Fruit fly (Drosophila melanogaster): Measurements from ENCODE around the gene CG14664.

The CG14664 gene

dm6 chr3R:5237215-5237614, 13.3 kb downstream of the CG14664 start, which contains the start of gene rtp:
Gene rtp, minus strand, starts transcription at chr3R:5237315.
- TF ChIP-seq dmrt93B (GFP tag; optimal IDR thresholded peaks at IDR 0.05) (no peak), rgr (GFP tag; optimal IDR thresholded peaks at IDR 0.05) (no peak), usp (GFP tag; optimal IDR thresholded peaks at IDR 0.05) (no peak), br (GFP tag; optimal IDR thresholded peaks at IDR 0.05) (no peak), Dif (GFP tag; optimal IDR thresholded peaks at IDR 0.05; ENCODE audit: partially characterized antibody) (no peak), Jra (GFP tag; optimal IDR thresholded peaks at IDR 0.05) (no peak), sage (GFP tag; optimal IDR thresholded peaks at IDR 0.05) (no peak), dl (GFP tag; optimal IDR thresholded peaks at IDR 0.05; ENCODE audit: insufficient read depth in 1 of 2, partially characterized antibody in 2 of 2) (no peak), jim (GFP tag; optimal IDR thresholded peaks at IDR 0.05) (no peak), tai (GFP tag; optimal IDR thresholded peaks at IDR 0.05) (no peak), Mio (GFP tag; optimal IDR thresholded peaks at IDR 0.05) (no peak), Vsx2 (GFP tag; optimal IDR thresholded peaks at IDR 0.05; ENCODE audit: partially characterized antibody) (no peak), HLH106 (tag; optimal IDR thresholded peaks at IDR 0.05) (no peak), Abd-B (GFP tag; optimal IDR thresholded peaks at IDR 0.05) (no peak), dsf (GFP tag; optimal IDR thresholded peaks at IDR 0.05; ENCODE audit: borderline replicate concordance) (no peak), GATAd (GFP tag; optimal IDR thresholded peaks at IDR 0.05) (no peak), foxo (GFP tag; optimal IDR thresholded peaks at IDR 0.05) (no peak), Sp1 (GFP tag; optimal IDR thresholded peaks at IDR 0.05) (no peak)

DNA sequence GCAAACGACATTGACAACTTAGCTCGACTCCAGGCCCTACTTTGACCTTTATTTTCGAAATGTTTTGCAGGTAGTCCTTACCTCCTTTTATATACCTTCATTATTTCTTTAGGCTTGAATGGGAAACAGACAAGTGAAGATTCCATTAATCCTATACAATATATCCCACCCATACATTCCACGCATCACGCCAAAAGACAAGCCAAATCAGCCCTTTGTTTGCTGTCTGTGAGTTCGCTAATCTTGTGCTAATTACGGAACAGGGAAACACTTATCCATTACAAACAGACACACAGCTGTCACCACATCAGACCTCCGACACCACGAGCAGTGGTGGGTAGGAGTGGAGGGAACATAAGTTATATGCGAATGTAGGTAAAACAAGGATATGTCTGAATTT, 16.8 kb downstream of the CG14664 start, which contains the start of gene CG33293:
Gene CG33293 (minus strand): TSS at position 15 of the 400 bp plus-strand sequence.
- TF ChIP-seq Hnf4 (GFP tag; optimal IDR thresholded peaks at IDR 0.05) (no peak), foxo (GFP tag; optimal IDR thresholded peaks at IDR 0.05) (no peak), woc (GFP tag; optimal IDR thresholded peaks at IDR 0.05) (no peak), psq (GFP tag; optimal IDR thresholded peaks at IDR 0.05) (no peak), rgr (GFP tag; optimal IDR thresholded peaks at IDR 0.05) (no peak), sage (GFP tag; optimal IDR thresholded peaks at IDR 0.05) (no peak), tai (GFP tag; optimal IDR thresholded peaks at IDR 0.05) (no peak), dsf (GFP tag; optimal IDR thresholded peaks at IDR 0.05; ENCODE audit: borderline replicate concordance) (no peak), Vsx2 (GFP tag; optimal IDR thresholded peaks at IDR 0.05; ENCODE audit: partially characterized antibody) (no peak), OdsH (GFP tag; optimal IDR thresholded peaks at IDR 0.05) (no peak), HLH106 (tag; optimal IDR thresholded peaks at IDR 0.05) (no peak), Sp1 (GFP tag; optimal IDR thresholded peaks at IDR 0.05) (no peak), CG9705 (GFP tag; optimal IDR thresholded peaks at IDR 0.05) (no peak), h (GFP tag; optimal IDR thresholded peaks at IDR 0.05) (no peak)

dm6 chr3R:5246950-5247349, 23.0 kb downstream of the CG14664 start:
- TF ChIP-seq foxo (GFP tag; optimal IDR thresholded peaks at IDR 0.05) = no peak
- no peak for TF ChIP-seq br (GFP tag; optimal IDR thresholded peaks at IDR 0.05)
- TF ChIP-seq sage (GFP tag; optimal IDR thresholded peaks at IDR 0.05) = no peak
- no peak for TF ChIP-seq lola (GFP tag; optimal IDR thresholded peaks at IDR 0.05)
- TF ChIP-seq GATAd (GFP tag; optimal IDR thresholded peaks at IDR 0.05) = no peak
- peak; percentile 44 for TF ChIP-seq Dif (GFP tag; optimal IDR thresholded peaks at IDR 0.05; ENCODE audit: partially characterized antibody)
- no peak for TF ChIP-seq N (GFP tag; optimal IDR thresholded peaks at IDR 0.05)
- TF ChIP-seq Dfd (GFP tag; optimal IDR thresholded peaks at IDR 0.05) = no peak
- no peak for TF ChIP-seq Hr83 (GFP tag; optimal IDR thresholded peaks at IDR 0.05; ENCODE audit: poor library complexity, severe bottlenecking)
- no peak for TF ChIP-seq Hnf4 (GFP tag; optimal IDR thresholded peaks at IDR 0.05)
- TF ChIP-seq Rel (GFP tag; optimal IDR thresholded peaks at IDR 0.05) = no peak
- peak; percentile 94 for TF ChIP-seq Rel (tag; optimal IDR thresholded peaks at IDR 0.05)
- TF ChIP-seq brk (GFP tag; optimal IDR thresholded peaks at IDR 0.05) = no peak
- no peak for TF ChIP-seq CG9705 (GFP tag; optimal IDR thresholded peaks at IDR 0.05)
- TF ChIP-seq tai (GFP tag; optimal IDR thresholded peaks at IDR 0.05) = no peak
- no peak for TF ChIP-seq Myc (optimal IDR thresholded peaks at IDR 0.05)
- TF ChIP-seq HLH106 (tag; optimal IDR thresholded peaks at IDR 0.05) = no peak
- TF ChIP-seq Jra (GFP tag; optimal IDR thresholded peaks at IDR 0.05) = no peak
- peak; percentile 5 for TF ChIP-seq OdsH (GFP tag; optimal IDR thresholded peaks at IDR 0.05)

- no peak for TF ChIP-seq CrebA (GFP tag; optimal IDR thresholded peaks at IDR 0.05; ENCODE audit: borderline replicate concordance)
Measured at dm6 chr3R:5249308-5249707, 25.4 kb downstream of the CG14664 start.

Data from whole organism, wandering third instar larva.